Fruit fly (Drosophila melanogaster): Measurements from ENCODE around the gene CG1246.

- no peak for TF ChIP-seq EcR (GFP tag; optimal IDR thresholded peaks at IDR 0.05)
- TF ChIP-seq CG17806 (tag; optimal IDR thresholded peaks at IDR 0.05) = no peak
- TF ChIP-seq Pif1B (GFP tag; optimal IDR thresholded peaks at IDR 0.05) = no peak
- no peak for TF ChIP-seq D1 (tag; optimal IDR thresholded peaks at IDR 0.05)
- TF ChIP-seq CG8301 (tag; optimal IDR thresholded peaks at IDR 0.05) = no peak
- TF ChIP-seq gl (tag; optimal IDR thresholded peaks at IDR 0.05) = no peak
- TF ChIP-seq CG9948 (tag; optimal IDR thresholded peaks at IDR 0.05) = no peak
- TF ChIP-seq CG10348 (GFP tag; IDR thresholded peaks at IDR 0.05) = no peak
- TF ChIP-seq CG15710 (tag; optimal IDR thresholded peaks at IDR 0.05) = no peak
- no peak for TF ChIP-seq CG32121 (GFP tag; IDR thresholded peaks at IDR 0.05)
Observed at dm6 chr3L:2647523-2648378, at the start of gene CG1246.
